Fruit fly (Drosophila melanogaster) whole organism, embryonic: ENCODE measurements around the gene Rbf2.
A peak's percentile ranks its signal among the peaks of the same experiment; 100 is the strongest.

Experiments used
- CG10209 ChIP-seq: fragments of 200-800 bp; sonication (Bioruptor generic); optimal IDR thresholded peaks from 3 replicates; lab custom pipeline; 2017; ENCODE audit warnings: missing biosample characterization, mild to moderate bottlenecking, missing genetic modification characterization, missing genetic modification reagents
- CG10979 ChIP-seq: fragments of 200-800 bp; sonication (Bioruptor generic); optimal IDR thresholded peaks from 2 replicates; lab custom pipeline; 2018; ENCODE audit warnings: missing biosample characterization, mild to moderate bottlenecking, missing genetic modification characterization, moderate library complexity
- CG11456 ChIP-seq: fragments of 200-800 bp; sonication (Bioruptor generic); IDR thresholded peaks from 3 replicates; pipeline ENCODE4 v1.3.6; 2022; ENCODE audit warnings: missing biosample characterization, missing genetic modification characterization
- CG11695 ChIP-seq: fragments of 200-800 bp; sonication (Bioruptor generic); IDR thresholded peaks from 3 replicates; pipeline ENCODE4 v1.3.6; 2022; ENCODE audit warnings: missing biosample characterization, missing genetic modification characterization
- CG11696 ChIP-seq: fragments of 200-800 bp; sonication (Bioruptor generic); IDR thresholded peaks from 2 replicates; pipeline ENCODE4 v1.3.6; 2022; ENCODE audit warnings: missing biosample characterization, missing genetic modification characterization
- CG12769 ChIP-seq: fragments of 200-800 bp; sonication (Bioruptor generic); optimal IDR thresholded peaks from 2 replicates; lab custom pipeline; 2019; ENCODE audit warnings: missing biosample characterization, mild to moderate bottlenecking, missing genetic modification characterization, moderate library complexity
- CG14441 ChIP-seq: fragments of 200-800 bp; sonication (Bioruptor generic); IDR thresholded peaks from 2 replicates; pipeline ENCODE4 v1.3.6; 2022; ENCODE audit warnings: missing biosample characterization, missing genetic modification characterization
- CG14860 ChIP-seq: fragments of 200-800 bp; sonication (Bioruptor generic); IDR thresholded peaks from 3 replicates; pipeline ENCODE4 v1.3.6; 2022; ENCODE audit warnings: missing biosample characterization, missing genetic modification characterization; ENCODE audit not compliant: partially characterized antibody
- CG15269 ChIP-seq: fragments of 200-800 bp; sonication (Bioruptor generic); optimal IDR thresholded peaks from 2 replicates; lab custom pipeline; 2018; ENCODE audit warnings: missing biosample characterization, mild to moderate bottlenecking, missing genetic modification characterization, moderate library complexity
- CG1602 ChIP-seq: fragments of 200-800 bp; sonication (Bioruptor generic); optimal IDR thresholded peaks from 3 replicates; lab custom pipeline; 2016; ENCODE audit warnings: missing biosample characterization, missing genetic modification characterization
- CG17361 ChIP-seq: fragments of 200-800 bp; sonication (Bioruptor generic); IDR thresholded peaks from 3 replicates; pipeline ENCODE4 v1.3.6; 2022; ENCODE audit warnings: missing biosample characterization, missing genetic modification characterization
- CG17829 ChIP-seq: fragments of 200-800 bp; optimal IDR thresholded peaks from 2 replicates; lab custom pipeline; 2019; ENCODE audit warnings: missing biosample characterization, mild to moderate bottlenecking, missing genetic modification characterization, moderate library complexity
- CG18599 ChIP-seq: fragments of 200-800 bp; sonication (Bioruptor generic); optimal IDR thresholded peaks from 3 replicates; lab custom pipeline; 2017; ENCODE audit warnings: missing biosample characterization, missing genetic modification characterization, mild to moderate bottlenecking, moderate library complexity, missing genetic modification reagents
- CG2678 ChIP-seq: fragments of 200-800 bp; sonication (Bioruptor generic); optimal IDR thresholded peaks from 3 replicates; lab custom pipeline; 2019; ENCODE audit warnings: missing biosample characterization, mild to moderate bottlenecking, missing genetic modification characterization, moderate library complexity
- CG3847 ChIP-seq: fragments of 200-800 bp; sonication (Bioruptor generic); IDR thresholded peaks from 2 replicates; pipeline ENCODE4 v1.3.6; 2022; ENCODE audit warnings: missing biosample characterization, missing genetic modification characterization
- CG4707 ChIP-seq: fragments of 200-800 bp; sonication (Bioruptor generic); optimal IDR thresholded peaks from 2 replicates; lab custom pipeline; 2018; ENCODE audit warnings: missing biosample characterization, mild to moderate bottlenecking, missing genetic modification characterization, moderate library complexity
- CG5245 ChIP-seq: fragments of 200-800 bp; sonication (Bioruptor generic); optimal IDR thresholded peaks from 3 replicates; lab custom pipeline; 2016; ENCODE audit warnings: missing biosample characterization, missing genetic modification characterization
- CG7271 ChIP-seq: fragments of 200-800 bp; sonication (Bioruptor generic); optimal IDR thresholded peaks from 2 replicates; lab custom pipeline; 2018; ENCODE audit warnings: missing biosample characterization, mild to moderate bottlenecking, missing genetic modification characterization, moderate library complexity
- CG7556 ChIP-seq: fragments of 200-800 bp; sonication (Bioruptor generic); optimal IDR thresholded peaks from 2 replicates; lab custom pipeline; 2017; ENCODE audit warnings: missing biosample characterization, mild to moderate bottlenecking, missing genetic modification characterization
- CG7839 ChIP-seq: fragments of 200-800 bp; sonication (Bioruptor generic); optimal IDR thresholded peaks from 3 replicates; lab custom pipeline; 2018; ENCODE audit warnings: missing biosample characterization, mild to moderate bottlenecking, missing genetic modification characterization, moderate library complexity
- CrebB ChIP-seq: fragments of 200-800 bp; sonication (Bioruptor generic); optimal IDR thresholded peaks from 3 replicates; lab custom pipeline; 2018; ENCODE audit warnings: missing biosample characterization, mild to moderate bottlenecking, missing genetic modification characterization
- Dbx ChIP-seq: fragments of 200-800 bp; sonication (Bioruptor generic); IDR thresholded peaks from 3 replicates; pipeline ENCODE4 v1.3.6; 2022; ENCODE audit warnings: missing biosample characterization, missing genetic modification characterization
- Fer1 ChIP-seq: fragments of 200-800 bp; sonication (Bioruptor generic); optimal IDR thresholded peaks from 2 replicates; lab custom pipeline; 2017; ENCODE audit warnings: missing biosample characterization, mild to moderate bottlenecking, missing genetic modification characterization
- HLH54F ChIP-seq: fragments of 200-800 bp; sonication (Bioruptor generic); optimal IDR thresholded peaks from 3 replicates; lab custom pipeline; 2016; ENCODE audit warnings: missing biosample characterization, missing genetic modification characterization
- Max ChIP-seq: fragments of 200-800 bp; sonication (Bioruptor generic); optimal IDR thresholded peaks from 2 replicates; lab custom pipeline; 2016; ENCODE audit warnings: missing biosample characterization, mild to moderate bottlenecking, missing genetic modification characterization
- Med ChIP-seq: fragments of 200-800 bp; sonication (Bioruptor generic); peaks from one replicate; lab custom pipeline; 2016; ENCODE audit warnings: missing biosample characterization, missing genetic modification characterization, mild to moderate bottlenecking, inconsistent platforms, moderate library complexity
- Mes4 ChIP-seq: fragments of 200-800 bp; sonication (Bioruptor generic); optimal IDR thresholded peaks from 2 replicates; lab custom pipeline; 2016; ENCODE audit warnings: missing biosample characterization, missing genetic modification characterization
- Nf-YB ChIP-seq: fragments of 200-800 bp; sonication (Bioruptor generic); optimal IDR thresholded peaks from 3 replicates; lab custom pipeline; 2019; ENCODE audit warnings: missing biosample characterization, mild to moderate bottlenecking, missing genetic modification characterization, moderate library complexity
- Xbp1 ChIP-seq: fragments of 200-800 bp; sonication (Bioruptor generic); optimal IDR thresholded peaks from 3 replicates; lab custom pipeline; 2016; ENCODE audit warnings: missing biosample characterization, mild to moderate bottlenecking, missing genetic modification characterization
- Xrp1 ChIP-seq: fragments of 200-800 bp; sonication (Bioruptor generic); IDR thresholded peaks from 2 replicates; pipeline ENCODE4 v1.3.6; 2022; ENCODE audit warnings: missing biosample characterization, missing genetic modification characterization
- ato ChIP-seq: fragments of 200-800 bp; sonication (Bioruptor generic); IDR thresholded peaks from 2 replicates; pipeline ENCODE4 v1.3.6; 2022; ENCODE audit warnings: missing biosample characterization, missing genetic modification characterization; ENCODE audit not compliant: partially characterized antibody
- bab2 ChIP-seq: fragments of 200-800 bp; sonication (Bioruptor generic); optimal IDR thresholded peaks from 2 replicates; lab custom pipeline; 2016; ENCODE audit warnings: missing biosample characterization, missing genetic modification characterization
- fd64A ChIP-seq: fragments of 200-800 bp; sonication (Bioruptor generic); optimal IDR thresholded peaks from 3 replicates; lab custom pipeline; 2018; ENCODE audit warnings: missing biosample characterization, mild to moderate bottlenecking, missing genetic modification characterization
- ftz-f1 ChIP-seq: fragments of 200-800 bp; sonication (Bioruptor generic); optimal IDR thresholded peaks from 2 replicates; lab custom pipeline; 2016; ENCODE audit warnings: missing biosample characterization, missing genetic modification characterization
- gem ChIP-seq: fragments of 200-800 bp; sonication (Bioruptor generic); optimal IDR thresholded peaks from 2 replicates; lab custom pipeline; 2019; ENCODE audit warnings: missing biosample characterization, mild to moderate bottlenecking, missing genetic modification characterization, moderate library complexity
- gro ChIP-seq: fragments of 200-800 bp; sonication (Bioruptor generic); optimal IDR thresholded peaks from 2 replicates; lab custom pipeline; 2016; ENCODE audit warnings: missing biosample characterization, missing genetic modification characterization
- kay ChIP-seq: fragments of 200-800 bp; sonication (Bioruptor generic); optimal IDR thresholded peaks from 2 replicates; lab custom pipeline; 2016; ENCODE audit warnings: missing biosample characterization, missing genetic modification characterization
- lmd ChIP-seq: fragments of 200-800 bp; sonication (Bioruptor generic); IDR thresholded peaks from 2 replicates; pipeline ENCODE4 v1.3.6; 2022; ENCODE audit warnings: missing biosample characterization, missing genetic modification characterization
- onecut ChIP-seq: fragments of 200-800 bp; sonication (Bioruptor generic); IDR thresholded peaks from 2 replicates; pipeline ENCODE4 v1.3.6; 2022; ENCODE audit warnings: missing biosample characterization, missing genetic modification characterization
- p53 ChIP-seq: fragments of 200-800 bp; sonication (Bioruptor generic); optimal IDR thresholded peaks from 2 replicates; lab custom pipeline; 2016; ENCODE audit warnings: missing biosample characterization, missing genetic modification characterization
- peb ChIP-seq: fragments of 200-800 bp; sonication (Bioruptor generic); IDR thresholded peaks from 2 replicates; pipeline ENCODE4 v1.3.6; 2022; ENCODE audit warnings: missing biosample characterization, missing genetic modification characterization
- pita ChIP-seq: fragments of 200-800 bp; sonication (Bioruptor generic); optimal IDR thresholded peaks from 2 replicates; lab custom pipeline; 2017; ENCODE audit warnings: missing biosample characterization, mild to moderate bottlenecking, missing genetic modification characterization
- run ChIP-seq: fragments of 200-800 bp; sonication (Bioruptor generic); optimal IDR thresholded peaks from 3 replicates; lab custom pipeline; 2018; ENCODE audit warnings: missing biosample characterization, mild to moderate bottlenecking, missing genetic modification characterization
- sd ChIP-seq: fragments of 200-800 bp; sonication (Bioruptor generic); optimal IDR thresholded peaks from 3 replicates; lab custom pipeline; 2018; ENCODE audit warnings: missing biosample characterization, mild to moderate bottlenecking, missing genetic modification characterization, moderate library complexity
- sens-2 ChIP-seq: fragments of 200-800 bp; sonication (Bioruptor generic); IDR thresholded peaks from 2 replicates; pipeline ENCODE4 v1.3.6; 2022; ENCODE audit warnings: missing biosample characterization, missing genetic modification characterization
- sr ChIP-seq: fragments of 200-800 bp; sonication (Bioruptor generic); IDR thresholded peaks from 3 replicates; pipeline ENCODE4 v1.3.6; 2022; ENCODE audit warnings: missing biosample characterization, missing genetic modification characterization
- stc ChIP-seq: fragments of 200-800 bp; sonication (Bioruptor generic); IDR thresholded peaks from 2 replicates; pipeline ENCODE4 v1.3.6; 2022; ENCODE audit warnings: missing biosample characterization, missing genetic modification characterization
- tgo ChIP-seq: fragments of 200-800 bp; sonication (Bioruptor generic); IDR thresholded peaks from 3 replicates; pipeline ENCODE4 v1.3.6; 2022; ENCODE audit warnings: missing biosample characterization, missing genetic modification characterization
- trem ChIP-seq: fragments of 200-800 bp; optimal IDR thresholded peaks from 3 replicates; lab custom pipeline; 2019; ENCODE audit warnings: missing biosample characterization, mild to moderate bottlenecking, missing genetic modification characterization, moderate library complexity
- unpg ChIP-seq: fragments of 200-800 bp; sonication (Bioruptor generic); optimal IDR thresholded peaks from 3 replicates; lab custom pipeline; 2018; ENCODE audit warnings: missing biosample characterization, mild to moderate bottlenecking, missing genetic modification characterization, moderate library complexity
- wor ChIP-seq: fragments of 200-800 bp; sonication (Bioruptor generic); IDR thresholded peaks from 2 replicates; pipeline ENCODE4 v1.3.6; 2022; ENCODE audit warnings: missing biosample characterization, missing genetic modification characterization

Rbf2 gene

DNA sequence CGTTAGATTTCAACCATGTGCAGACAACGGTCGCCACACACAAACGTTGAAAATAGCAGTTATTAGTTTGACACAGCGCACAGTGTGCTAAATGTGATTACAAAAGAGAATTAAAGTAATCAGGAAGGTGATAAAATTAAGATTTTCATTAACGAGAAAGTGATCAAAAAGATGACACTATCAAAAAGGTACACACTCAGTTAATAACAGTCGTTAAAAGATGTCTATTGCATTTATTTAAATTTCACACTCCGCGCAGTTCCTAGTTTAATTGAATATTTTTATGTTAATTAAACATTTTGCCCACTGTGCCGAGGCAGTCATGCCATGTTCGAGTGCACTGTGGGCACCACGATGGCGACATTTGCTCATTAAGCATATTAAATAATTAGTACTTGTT is 38.1 kb upstream of the Rbf2 start (continued):
- TF ChIP-seq sr (GFP tag; lab: Robert Waterston, UW) (no peak), onecut (GFP tag; lab: Robert Waterston, UW) (no peak), sd (tag; lab: Kevin White, UChicago) (no peak), Dbx (GFP tag; lab: Robert Waterston, UW) (0 out of 3 replicates have a peak, but pooled peaks have one; percentile 21), CG1602 (peak; percentile 1), Nf-YB (no peak), kay (GFP tag; lab: Kevin White, UChicago) (no peak), CG10979 (tag; lab: Kevin White, UChicago) (peak; percentile 10), stc (GFP tag; lab: Robert Waterston, UW) (0 out of 2 replicates have a peak, but pooled peaks have one; percentile 21), pita (no peak), Xbp1 (GFP tag; lab: Kevin White, UChicago) (peak; percentile 32), Xrp1 (GFP tag; lab: Robert Waterston, UW) (peak; percentile 57; the same call in 1 of the 2 replicates), fd64A (no peak), CG2678 (tag; lab: Kevin White, UChicago) (peak; percentile 51), Mes4 (GFP tag; lab: Kevin White, UChicago) (no peak), CG18599 (GFP tag; lab: Kevin White, UChicago) (peak; percentile 12), run (tag; lab: Kevin White, UChicago) (peak; percentile 3), CG5245 (GFP tag; lab: Kevin White, UChicago) (no peak), p53 (GFP tag; lab: Kevin White, UChicago) (no peak), Fer1 (GFP tag; lab: Kevin White, UChicago) (peak; percentile 3), CG7271 (no peak), lmd (GFP tag; lab: Robert Waterston, UW) (peak; percentile 42; the same call in 1 of the 2 replicates), CG14441 (GFP tag; lab: Robert Waterston, UW) (peak; percentile 70), CG12769 (tag; lab: Kevin White, UChicago) (peak; percentile 44), CG11456 (GFP tag; lab: Robert Waterston, UW) (no peak), CG4707 (peak; percentile 29), gro (no peak), peb (no peak), gem (peak; percentile 72), ftz-f1 (GFP tag; lab: Kevin White, UChicago) (no peak), Max (no peak), wor (GFP tag; lab: Robert Waterston, UW) (0 out of 2 replicates have a peak, but pooled peaks have one; percentile 19), unpg (GFP tag; lab: Kevin White, UChicago) (peak; percentile 56), CG17361 (GFP tag; lab: Robert Waterston, UW) (peak; percentile 41; the same call in 1 of the 3 replicates), tgo (GFP tag; lab: Robert Waterston, UW) (peak; percentile 50; the same call in 2 of the 3 replicates), sens-2 (GFP tag; lab: Robert Waterston, UW) (no peak), CG7556 (peak; percentile 27), CG7839 (peak; percentile 53), trem (no peak), CG11696 (GFP tag; lab: Robert Waterston, UW) (no peak), CG3847 (GFP tag; lab: Robert Waterston, UW) (0 out of 2 replicates have a peak, but pooled peaks have one; percentile 28), CG11695 (peak; percentile 32; the same call in 1 of the 3 replicates), CG14860 (GFP tag; lab: Robert Waterston, UW) (no peak), HLH54F (GFP tag; lab: Kevin White, UChicago) (no peak), ato (GFP tag; lab: Robert Waterston, UW) (no peak), CG10209 (GFP tag; lab: Kevin White, UChicago) (peak; percentile 35), Med (GFP tag; lab: Kevin White, UChicago) (peak; percentile 92), CG17829 (tag; lab: Kevin White, UChicago) (peak; percentile 12), bab2 (GFP tag; lab: Kevin White, UChicago) (no peak), CrebB (tag; lab: Kevin White, UChicago) (no peak), CG15269 (peak; percentile 47)
